Worm (Caenorhabditis elegans) whole organism, L2 larva: Measurements from ENCODE around the gene T11F9.1.
A peak's percentile ranks its signal among the peaks of the same experiment; 100 is the strongest.
"Not testable (repeated sequence)": the region's sequence is repeated elsewhere in the genome, so short reads cannot be mapped to it uniquely, and the experiment has no call there.

Source experiments
- C34F6.9 ChIP-seq: fragments of 150-350 bp; optimal IDR thresholded peaks from 2 replicates; lab custom pipeline; 2014; ENCODE audit warnings: missing biosample characterization, missing genetic modification characterization
- F13H6.1 ChIP-seq: sonication (generic microtip); optimal IDR thresholded peaks from 2 replicates; lab custom pipeline; 2016; ENCODE audit warnings: missing genetic modification characterization, missing compliant biosample characterization
- R02D3.7 ChIP-seq: fragments of 150-350 bp; optimal IDR thresholded peaks from 2 replicates; lab custom pipeline; 2014; ENCODE audit warnings: missing biosample characterization, missing genetic modification characterization
- aly-2 ChIP-seq: fragments of 150-350 bp; optimal IDR thresholded peaks from 2 replicates; lab custom pipeline; 2014; ENCODE audit warnings: missing biosample characterization, missing genetic modification characterization
- blmp-1 ChIP-seq: sonication (generic microtip); optimal IDR thresholded peaks from 2 replicates; lab custom pipeline; 2017; ENCODE audit warnings: missing genetic modification characterization, mild to moderate bottlenecking, missing compliant biosample characterization, antibody characterized with exemption, moderate library complexity; ENCODE audit not compliant: insufficient read depth
- ceh-16 ChIP-seq: fragments of 150-350 bp; optimal IDR thresholded peaks from 2 replicates; lab custom pipeline; 2014; ENCODE audit warnings: missing biosample characterization, missing genetic modification characterization
- crh-2 ChIP-seq: sonication (generic microtip); optimal IDR thresholded peaks from 2 replicates; lab custom pipeline; 2017; ENCODE audit warnings: missing biosample characterization, missing genetic modification characterization
- fos-1 ChIP-seq: fragments of 150-350 bp; optimal IDR thresholded peaks from 2 replicates; lab custom pipeline; 2014; ENCODE audit warnings: missing biosample characterization, missing genetic modification characterization
- gmeb-1 ChIP-seq: fragments of 150-350 bp; optimal IDR thresholded peaks from 2 replicates; lab custom pipeline; 2014; ENCODE audit warnings: missing biosample characterization, missing genetic modification characterization
- lin-11 ChIP-seq: fragments of 150-350 bp; sonication (generic microtip); optimal IDR thresholded peaks from 2 replicates; lab custom pipeline; 2014; ENCODE audit warnings: missing biosample characterization, missing genetic modification characterization, inconsistent platforms, mixed read lengths
- lin-13 ChIP-seq: fragments of 150-350 bp; optimal IDR thresholded peaks from 2 replicates; lab custom pipeline; 2014; ENCODE audit warnings: missing biosample characterization, missing genetic modification reagents, missing genetic modification characterization
- lsy-2 ChIP-seq, 2 experiments: fragments of 150-350 bp in 1 of 2; sonication (generic microtip) in 1 of 2; optimal IDR thresholded peaks; 2 replicates each; lab custom pipeline; 2014 to 2017; ENCODE audit warnings: missing biosample characterization in 2 of 2, missing genetic modification characterization in 2 of 2
- mdl-1 ChIP-seq, 2 experiments: fragments of 150-350 bp in 1 of 2; sonication (generic microtip) in 1 of 2; optimal IDR thresholded peaks; 2 replicates each; lab custom pipeline; 2017; ENCODE audit warnings: missing biosample characterization in 2 of 2, missing genetic modification characterization in 2 of 2
- nhr-11 ChIP-seq: fragments of 150-350 bp; optimal IDR thresholded peaks from 2 replicates; lab custom pipeline; 2014; ENCODE audit warnings: missing biosample characterization, missing genetic modification characterization
- nhr-129 ChIP-seq: fragments of 150-350 bp; optimal IDR thresholded peaks from 2 replicates; lab custom pipeline; 2014; ENCODE audit warnings: missing biosample characterization, missing genetic modification characterization
- nhr-21 ChIP-seq: fragments of 150-350 bp; optimal IDR thresholded peaks from 2 replicates; lab custom pipeline; 2014; ENCODE audit warnings: missing biosample characterization, missing genetic modification characterization
- nhr-25 ChIP-seq: fragments of 150-350 bp; sonication (generic microtip); optimal IDR thresholded peaks from 3 replicates; lab custom pipeline; 2014; ENCODE audit warnings: missing biosample characterization, missing genetic modification characterization
- nhr-6 ChIP-seq: fragments of 150-350 bp; optimal IDR thresholded peaks from 2 replicates; lab custom pipeline; 2014; ENCODE audit warnings: missing biosample characterization, missing genetic modification characterization
- nhr-77 ChIP-seq: fragments of 150-350 bp; optimal IDR thresholded peaks from 2 replicates; lab custom pipeline; 2014; ENCODE audit warnings: missing biosample characterization, missing genetic modification characterization
- sem-4 ChIP-seq: fragments of 150-350 bp; optimal IDR thresholded peaks from 2 replicates; lab custom pipeline; 2014; ENCODE audit warnings: missing biosample characterization, missing genetic modification reagents, missing genetic modification characterization
- sma-3 ChIP-seq: sonication (generic microtip); optimal IDR thresholded peaks from 2 replicates; lab custom pipeline; 2016; ENCODE audit warnings: missing genetic modification reagents, missing genetic modification characterization, missing compliant biosample characterization
- sma-9 ChIP-seq, 2 experiments: fragments of 150-350 bp in 1 of 2; sonication (generic microtip) in 1 of 2; optimal IDR thresholded peaks; 2 replicates each; lab custom pipeline; 2014 to 2016; ENCODE audit warnings: missing genetic modification characterization in 2 of 2, mild to moderate bottlenecking in 1 of 2, missing biosample characterization in 1 of 2, missing compliant biosample characterization in 1 of 2, missing genetic modification reagents in 1 of 2, moderate library complexity in 1 of 2
- snpc-4 ChIP-seq: fragments of 150-350 bp; optimal IDR thresholded peaks from 2 replicates; lab custom pipeline; 2014; ENCODE audit warnings: missing biosample characterization, missing genetic modification characterization
- unc-55 ChIP-seq: fragments of 150-350 bp; sonication (generic microtip); optimal IDR thresholded peaks from 3 replicates; lab custom pipeline; 2014; ENCODE audit warnings: missing biosample characterization, missing genetic modification reagents, missing genetic modification characterization
- unc-62 ChIP-seq: fragments of 150-350 bp; optimal IDR thresholded peaks from 2 replicates; lab custom pipeline; 2014; ENCODE audit warnings: missing biosample characterization, missing genetic modification reagents, missing genetic modification characterization
- zag-1 ChIP-seq: fragments of 150-350 bp; optimal IDR thresholded peaks from 2 replicates; lab custom pipeline; 2014; ENCODE audit warnings: missing biosample characterization, missing genetic modification characterization
- ztf-1 ChIP-seq: fragments of 200-800 bp; sonication (Bioruptor generic); conservative IDR thresholded peaks from 2 replicates; pipeline ENCODE4 v1.3.6; 2022; ENCODE audit warnings: missing genetic modification characterization, missing compliant biosample characterization

Gene T11F9.1

ce11 chrV:11500980-11501379 lies 41.6 kb downstream of the T11F9.1 start:
- TF ChIP-seq snpc-4 (tag; lab: Kevin White, UChicago) = no peak

ce11 chrV:11503081-11503751 lies 43.9 kb downstream of the T11F9.1 start, which contains the start of gene C55A6.12:
TSS of gene C55A6.12 (minus strand) at chrV:11503131.
- TF ChIP-seq gmeb-1 (tag; lab: Kevin White, UChicago) (peak; percentile 10), C34F6.9 (tag; lab: Kevin White, UChicago) (no peak)

- TF ChIP-seq C34F6.9 (tag; lab: Kevin White, UChicago) (peak; percentile 63), zag-1 (tag; lab: Kevin White, UChicago) (peak; percentile 2), fos-1 (tag; lab: Kevin White, UChicago) (peak; percentile 25), nhr-25 (peak; percentile 74), lsy-2 (tag; optimal IDR thresholded peaks at IDR 0.05; lab: Kevin White, UChicago) (peak; percentile 34 to 73), nhr-6 (tag; lab: Kevin White, UChicago) (peak; percentile 18), unc-55 (GFP tag; lab: Kevin White, UChicago) (peak; percentile 66), blmp-1 (peak; percentile 10), mdl-1 (tag; optimal IDR thresholded peaks at IDR 0.05; lab: Kevin White, UChicago) (peak in 1 of 2 experiments; percentile 8), sma-3 (peak; percentile 83), nhr-129 (tag; lab: Kevin White, UChicago) (peak; percentile 54), F13H6.1 (peak; percentile 85), lin-13 (GFP tag; lab: Kevin White, UChicago) (peak; percentile 69), gmeb-1 (tag; lab: Kevin White, UChicago) (peak; percentile 59), sem-4 (tag; lab: Kevin White, UChicago) (peak; percentile 46), nhr-21 (peak; percentile 40), sma-9 (GFP tag; optimal IDR thresholded peaks at IDR 0.05; lab: Kevin White, UChicago) (peak; percentile 69), lin-11 (tag; lab: Kevin White, UChicago) (peak; percentile 70), crh-2 (peak; percentile 73)
- TF ChIP-seq sma-9 (tag; optimal IDR thresholded peaks at IDR 0.05; lab: Kevin White, UChicago) = not testable (repeated sequence)
- TF ChIP-seq, all 48 proteins: peak for 19; not testable (repeated sequence) for 29
Measured at ce11 chrV:11504853-11505397, 45.6 kb downstream of the T11F9.1 start, which contains the start of the genes C55A6.1 and C55A6.10. TSS of gene C55A6.1 (minus strand) at chrV:11504968. TSS of gene C55A6.10 (plus strand) at chrV:11505347.

ce11 chrV:11506347-11506746 lies 47.0 kb downstream of the T11F9.1 start:
- peak; percentile 52 for TF ChIP-seq sma-9 (GFP tag; optimal IDR thresholded peaks at IDR 0.05; lab: Kevin White, UChicago)
- TF ChIP-seq sma-9 (tag; optimal IDR thresholded peaks at IDR 0.05; lab: Kevin White, UChicago) = no peak
- no peak for TF ChIP-seq ztf-1
- TF ChIP-seq F13H6.1 = peak; percentile 80
- no peak for TF ChIP-seq unc-62 (GFP tag; lab: Kevin White, UChicago)
- TF ChIP-seq snpc-4 (tag; lab: Kevin White, UChicago) = no peak
- no peak for TF ChIP-seq ceh-16 (tag; lab: Kevin White, UChicago)
- peak in 1 of 2 experiments; percentile 36 for TF ChIP-seq lsy-2 (tag; optimal IDR thresholded peaks at IDR 0.05; lab: Kevin White, UChicago)
- no peak for TF ChIP-seq R02D3.7 (tag; lab: Kevin White, UChicago)
- no peak for TF ChIP-seq aly-2
- peak; percentile 44 for TF ChIP-seq C34F6.9 (tag; lab: Kevin White, UChicago)
- peak; percentile 46 for TF ChIP-seq nhr-129 (tag; lab: Kevin White, UChicago)

ce11 chrV:11508773-11509172 lies 49.4 kb downstream of the T11F9.1 start, which contains the start of gene ttll-5:
TSS of gene ttll-5 (plus strand) at chrV:11509060.
- TF ChIP-seq nhr-129 (tag; lab: Kevin White, UChicago) = no peak
- TF ChIP-seq fos-1 (tag; lab: Kevin White, UChicago) = peak; percentile 35
- no peak for TF ChIP-seq nhr-77 (tag; lab: Kevin White, UChicago)
- peak; percentile 87 for TF ChIP-seq sma-9 (GFP tag; optimal IDR thresholded peaks at IDR 0.05; lab: Kevin White, UChicago)
- TF ChIP-seq sma-9 (tag; optimal IDR thresholded peaks at IDR 0.05; lab: Kevin White, UChicago) = no peak
- TF ChIP-seq sma-3 = peak; percentile 12
- TF ChIP-seq nhr-25 = peak; percentile 66
- no peak for TF ChIP-seq lin-13 (GFP tag; lab: Kevin White, UChicago)
- peak; percentile 70 for TF ChIP-seq blmp-1
- TF ChIP-seq nhr-11 (tag; lab: Kevin White, UChicago) = no peak
